Fruit fly (Drosophila melanogaster) whole organism, prepupa: Measurements from ENCODE around the gene Tpst.

Experiments
- CG6854 ChIP-seq: fragments of 200-800 bp; sonication (Bioruptor generic); optimal IDR thresholded peaks from 2 replicates; lab custom pipeline; 2017; ENCODE audit warnings: missing biosample characterization, mild to moderate bottlenecking, missing genetic modification characterization
- Lpt ChIP-seq: fragments of 200-800 bp; sonication (Bioruptor generic); optimal IDR thresholded peaks from 3 replicates; lab custom pipeline; 2016; ENCODE audit warnings: missing biosample characterization, missing genetic modification characterization
- lz ChIP-seq: fragments of 200-800 bp; sonication (Bioruptor generic); optimal IDR thresholded peaks from 3 replicates; lab custom pipeline; 2016; ENCODE audit warnings: missing biosample characterization, missing genetic modification characterization

DNA sequence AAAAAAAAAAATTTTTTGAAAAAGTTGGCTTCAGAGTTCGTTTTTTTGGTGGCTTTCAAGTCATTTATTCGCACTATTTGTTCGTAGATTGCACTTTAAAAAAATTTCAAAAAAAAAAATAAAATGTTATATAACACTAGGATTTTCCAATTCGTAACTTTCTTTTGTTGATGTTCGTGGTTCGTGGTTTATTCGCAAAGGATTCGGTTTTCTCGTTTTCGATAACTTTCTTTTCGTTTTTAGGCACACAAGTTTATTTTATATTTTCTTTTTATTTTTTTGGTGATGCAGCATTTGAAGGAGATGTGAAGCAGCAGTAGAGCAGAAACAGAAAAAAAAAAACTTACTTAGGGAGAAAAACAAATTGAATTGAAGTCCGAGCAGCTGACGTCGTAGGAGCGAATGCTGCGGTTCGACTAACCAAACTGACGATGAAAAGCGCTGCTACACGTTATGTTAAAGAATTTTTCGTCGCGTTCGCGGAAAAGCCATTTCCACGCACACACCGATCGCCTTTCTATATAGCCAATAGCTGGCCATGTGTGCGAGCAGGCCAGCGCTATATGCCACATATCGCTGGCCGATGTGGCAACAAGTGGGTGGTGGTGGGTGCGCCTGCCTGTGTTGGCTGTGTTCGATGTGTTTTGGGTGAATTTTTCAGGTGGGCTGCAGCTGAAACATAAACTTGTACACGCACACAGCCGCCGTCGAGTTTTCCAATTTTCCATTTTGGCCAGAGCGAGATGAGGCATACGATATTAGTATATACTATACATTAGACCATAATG is 38.6 kb downstream of the Tpst start, which contains the start of gene up:
- TF ChIP-seq lz (no peak), Lpt (GFP tag; lab: Kevin White, UChicago) (no peak), CG6854 (no peak)
